Worm (Caenorhabditis elegans) whole organism, midembryonic: ENCODE results near the gene Y55F3AM.11.

Experiments
- T22C8.4 ChIP-seq: fragments of 200-800 bp; sonication (Bioruptor generic); IDR thresholded peaks from 2 replicates; pipeline ENCODE4 v1.3.6; 2022; ENCODE audit warnings: missing genetic modification characterization, missing compliant biosample characterization
- cog-1 ChIP-seq: sonication (generic microtip); optimal IDR thresholded peaks from 2 replicates; lab custom pipeline; 2016; ENCODE audit warnings: missing genetic modification characterization, missing compliant biosample characterization
- flt-1 ChIP-seq: fragments of 200-800 bp; sonication (Bioruptor generic); IDR thresholded peaks from 2 replicates; pipeline ENCODE4 v1.3.6; 2022; ENCODE audit warnings: missing genetic modification characterization, missing compliant biosample characterization
- klf-2 ChIP-seq: fragments of 200-800 bp; sonication (Bioruptor generic); conservative IDR thresholded peaks from 2 replicates; pipeline ENCODE4 v1.3.6; 2022; ENCODE audit warnings: missing genetic modification reagents, missing genetic modification characterization, missing compliant biosample characterization
- ztf-23 ChIP-seq: fragments of 200-800 bp; sonication (Bioruptor generic); IDR thresholded peaks from 2 replicates; pipeline ENCODE4 v1.3.6; 2022; ENCODE audit warnings: missing genetic modification reagents, missing genetic modification characterization, missing compliant biosample characterization
- ztf-29 ChIP-seq: fragments of 200-800 bp; sonication (Bioruptor generic); IDR thresholded peaks from 2 replicates; pipeline ENCODE4 v1.3.6; 2022; ENCODE audit warnings: missing genetic modification reagents, missing genetic modification characterization, missing compliant biosample characterization

DNA sequence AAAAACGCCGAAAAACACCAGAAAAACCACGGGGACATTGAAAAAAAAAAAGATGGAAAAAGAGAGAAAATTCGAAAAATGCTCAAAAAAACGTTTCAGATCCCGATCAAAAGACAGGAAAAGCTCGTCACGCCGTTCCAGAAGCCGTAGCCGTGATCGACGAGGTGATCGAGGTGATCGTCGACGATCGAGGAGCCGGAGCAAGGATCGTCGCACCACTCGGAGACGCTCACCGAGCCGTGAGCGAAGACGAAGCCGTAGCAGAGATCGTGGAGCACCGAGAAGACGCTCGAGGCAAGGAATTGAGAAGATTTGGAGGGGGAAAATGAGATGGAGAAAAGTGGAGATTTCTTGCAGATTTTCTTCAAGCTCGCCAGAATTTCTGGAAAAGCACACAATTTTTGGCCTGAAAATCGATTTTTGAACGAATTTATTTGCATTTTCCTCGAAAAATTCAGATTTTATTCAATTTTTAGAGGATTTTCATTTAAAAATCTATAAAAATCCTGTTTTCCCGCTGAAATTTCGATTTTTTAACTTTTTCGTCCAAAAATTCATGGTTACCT, 30.9 kb downstream of the Y55F3AM.11 start:
- no peak for TF ChIP-seq ztf-23 (GFP tag; lab: Robert Waterston, UW)
- TF ChIP-seq cog-1 = no peak
- no peak for TF ChIP-seq T22C8.4 (GFP tag; lab: Robert Waterston, UW)
- no peak for TF ChIP-seq flt-1 (GFP tag; lab: Robert Waterston, UW)
- no peak for TF ChIP-seq ztf-29 (GFP tag; lab: Robert Waterston, UW)
- TF ChIP-seq klf-2 = no peak
